Fruit fly (Drosophila melanogaster) whole organism, embryonic: Measurements from ENCODE around the gene Srp9.

Experiments
- CG15011 ChIP-seq: fragments of 200-800 bp; sonication (Bioruptor generic); optimal IDR thresholded peaks from 3 replicates; lab custom pipeline; 2018; ENCODE audit warnings: missing biosample characterization, mild to moderate bottlenecking, missing genetic modification characterization
- CG6689 ChIP-seq: fragments of 200-800 bp; sonication (Bioruptor generic); IDR thresholded peaks from 2 replicates; pipeline ENCODE4 v1.3.6; 2022; ENCODE audit warnings: missing biosample characterization, missing genetic modification characterization
- ash1 ChIP-seq: fragments of 200-800 bp; sonication (Bioruptor generic); optimal IDR thresholded peaks from 2 replicates; lab custom pipeline; 2018; ENCODE audit warnings: missing biosample characterization, mild to moderate bottlenecking, missing genetic modification characterization
- br ChIP-seq: fragments of >200 bp; optimal IDR thresholded peaks from 2 replicates; lab custom pipeline; 2017
- sd ChIP-seq: fragments of 200-800 bp; sonication (Bioruptor generic); optimal IDR thresholded peaks from 3 replicates; lab custom pipeline; 2018; ENCODE audit warnings: missing biosample characterization, mild to moderate bottlenecking, missing genetic modification characterization, moderate library complexity

- TF ChIP-seq br (lab: Kevin White, UChicago) = no peak
- no peak for TF ChIP-seq CG6689
- TF ChIP-seq CG15011 (GFP tag; lab: Kevin White, UChicago) = no peak
- TF ChIP-seq ash1 (GFP tag; lab: Kevin White, UChicago) = no peak
- TF ChIP-seq sd (tag; lab: Kevin White, UChicago) = no peak
Measured at dm6 chr3L:7915808-7916619, 20.2 kb upstream of the Srp9 start.
